Worm (Caenorhabditis elegans) whole organism, L4 larva: ENCODE measurements around the gene elli-1.

Experiments
- F26F4.8 ChIP-seq: fragments of 200-800 bp; sonication (Bioruptor generic); conservative IDR thresholded peaks from 2 replicates; pipeline ENCODE4 v1.3.6; 2022; ENCODE audit warnings: missing genetic modification characterization, missing compliant biosample characterization
- Y75B8A.6 ChIP-seq: fragments of 200-800 bp; sonication (Bioruptor generic); IDR thresholded peaks from 2 replicates; pipeline ENCODE4 v1.3.6; 2022; ENCODE audit warnings: missing genetic modification reagents, missing genetic modification characterization, missing compliant biosample characterization
- ZK546.5 ChIP-seq, 2 experiments: sonication (generic microtip); optimal IDR thresholded peaks; 2 replicates each; lab custom pipeline; 2017; ENCODE audit warnings: missing biosample characterization in 2 of 2, missing genetic modification characterization in 2 of 2
- aha-1 ChIP-seq: fragments of 150-350 bp; peaks from one replicate; lab custom pipeline; 2014; ENCODE audit warnings: missing biosample characterization, missing genetic modification characterization
- ceh-20 ChIP-seq: fragments of 200-800 bp; sonication (Bioruptor generic); IDR thresholded peaks from 2 replicates; pipeline ENCODE4 v1.3.6; 2022; ENCODE audit warnings: missing genetic modification reagents, missing genetic modification characterization, missing compliant biosample characterization
- ceh-32 ChIP-seq: sonication (generic microtip); optimal IDR thresholded peaks from 2 replicates; lab custom pipeline; 2016; ENCODE audit warnings: mild to moderate bottlenecking, missing genetic modification characterization, missing compliant biosample characterization; ENCODE audit not compliant: poor library complexity
- daf-16 ChIP-seq, 3 experiments: sonication (generic microtip); optimal IDR thresholded peaks; 2 replicates each; lab custom pipeline; 2016 to 2017; ENCODE audit warnings: missing genetic modification characterization in 3 of 3, missing genetic modification reagents in 3 of 3, mild to moderate bottlenecking in 2 of 3, missing compliant biosample characterization in 2 of 3, missing biosample characterization in 1 of 3, moderate library complexity in 1 of 3
- dmd-6 ChIP-seq: fragments of 200-800 bp; sonication (Bioruptor generic); IDR thresholded peaks from 2 replicates; pipeline ENCODE4 v1.3.6; 2022; ENCODE audit warnings: missing genetic modification reagents, missing genetic modification characterization, missing compliant biosample characterization
- dmd-8 ChIP-seq: fragments of 200-800 bp; sonication (Bioruptor generic); IDR thresholded peaks from 2 replicates; pipeline ENCODE4 v1.3.6; 2022; ENCODE audit warnings: missing genetic modification characterization, missing compliant biosample characterization
- dve-1 ChIP-seq: sonication (generic microtip); optimal IDR thresholded peaks from 2 replicates; lab custom pipeline; 2017; ENCODE audit warnings: antibody characterized with exemption, mild to moderate bottlenecking, missing genetic modification characterization, missing compliant biosample characterization; ENCODE audit not compliant: insufficient read depth
- egl-43 ChIP-seq: fragments of 200-800 bp; sonication (Bioruptor generic); IDR thresholded peaks from 2 replicates; pipeline ENCODE4 v1.3.6; 2022; ENCODE audit warnings: missing genetic modification reagents, missing genetic modification characterization, missing compliant biosample characterization
- fos-1 ChIP-seq: fragments of 150-350 bp; optimal IDR thresholded peaks from 2 replicates; lab custom pipeline; 2014; ENCODE audit warnings: missing biosample characterization, missing genetic modification characterization
- hlh-11 ChIP-seq: fragments of 200-800 bp; sonication (Bioruptor generic); optimal IDR thresholded peaks from 2 replicates; lab custom pipeline; 2018; ENCODE audit warnings: mild to moderate bottlenecking, missing genetic modification characterization, missing compliant biosample characterization
- hlh-30 ChIP-seq: sonication (generic microtip); optimal IDR thresholded peaks from 2 replicates; lab custom pipeline; 2017; ENCODE audit warnings: antibody characterized with exemption, mild to moderate bottlenecking, missing genetic modification characterization, missing compliant biosample characterization; ENCODE audit not compliant: insufficient read depth
- lsy-2 ChIP-seq, 2 experiments: fragments of 150-350 bp in 1 of 2; sonication (generic microtip) in 1 of 2; optimal IDR thresholded peaks; 2 replicates each; lab custom pipeline; 2014 to 2017; ENCODE audit warnings: missing biosample characterization in 2 of 2, missing genetic modification characterization in 2 of 2
- madf-5 ChIP-seq, 2 experiments: fragments of 200-800 bp; sonication (Bioruptor generic); IDR thresholded peaks; 2 replicates each; pipeline ENCODE4 v1.3.6; 2022; ENCODE audit warnings: missing compliant biosample characterization in 2 of 2, missing genetic modification characterization in 2 of 2
- mdl-1 ChIP-seq, 2 experiments: fragments of 150-350 bp in 1 of 2; sonication (generic microtip) in 1 of 2; optimal IDR thresholded peaks; 2 replicates each; lab custom pipeline; 2014 to 2017; ENCODE audit warnings: missing biosample characterization in 2 of 2, missing genetic modification characterization in 2 of 2
- mdt-29 ChIP-seq: fragments of 200-800 bp; sonication (Bioruptor generic); IDR thresholded peaks from 2 replicates; pipeline ENCODE4 v1.3.6; 2022; ENCODE audit warnings: missing genetic modification reagents, missing genetic modification characterization, missing compliant biosample characterization
- mxl-3 ChIP-seq: fragments of 200-800 bp; sonication (Bioruptor generic); optimal IDR thresholded peaks from 2 replicates; lab custom pipeline; 2018; ENCODE audit warnings: mild to moderate bottlenecking, missing genetic modification characterization, missing compliant biosample characterization
- nhr-102 ChIP-seq: sonication (generic microtip); optimal IDR thresholded peaks from 2 replicates; lab custom pipeline; 2016; ENCODE audit warnings: mild to moderate bottlenecking, missing genetic modification characterization, moderate library complexity, missing compliant biosample characterization
- nhr-237 ChIP-seq: sonication (generic microtip); optimal IDR thresholded peaks from 2 replicates; lab custom pipeline; 2017; ENCODE audit warnings: missing biosample characterization, missing genetic modification characterization
- nhr-25 ChIP-seq: sonication (generic microtip); optimal IDR thresholded peaks from 2 replicates; lab custom pipeline; 2017; ENCODE audit warnings: missing genetic modification characterization, mild to moderate bottlenecking, missing compliant biosample characterization, antibody characterized with exemption, moderate library complexity, borderline replicate concordance; ENCODE audit not compliant: insufficient read depth
- nhr-28 ChIP-seq: fragments of 150-350 bp; optimal IDR thresholded peaks from 2 replicates; lab custom pipeline; 2014; ENCODE audit warnings: missing biosample characterization, missing genetic modification characterization
- nhr-48 ChIP-seq: sonication (generic microtip); optimal IDR thresholded peaks from 2 replicates; lab custom pipeline; 2016; ENCODE audit warnings: mild to moderate bottlenecking, missing genetic modification characterization, missing compliant biosample characterization
- pha-4 ChIP-seq, 2 experiments: fragments of 150-350 bp in 1 of 2; fragments of 200-800 bp in 1 of 2; sonication (Bioruptor generic) in 1 of 2; IDR thresholded peaks in 1 of 2; optimal IDR thresholded peaks in 1 of 2; 2 replicates each; pipeline versions ENCODE4 v1.3.6 to Lab custom; 2014 to 2022; ENCODE audit warnings: missing genetic modification characterization in 2 of 2, missing genetic modification reagents in 2 of 2, missing biosample characterization in 1 of 2, missing compliant biosample characterization in 1 of 2
- pqm-1 ChIP-seq: sonication (generic microtip); optimal IDR thresholded peaks from 2 replicates; lab custom pipeline; 2017; ENCODE audit warnings: missing biosample characterization, missing genetic modification characterization
- spr-1 ChIP-seq: sonication (generic microtip); optimal IDR thresholded peaks from 2 replicates; lab custom pipeline; 2016; ENCODE audit warnings: mild to moderate bottlenecking, missing genetic modification characterization, missing compliant biosample characterization
- spr-3 ChIP-seq: fragments of 200-800 bp; sonication (Bioruptor generic); optimal IDR thresholded peaks from 2 replicates; lab custom pipeline; 2018; ENCODE audit warnings: mild to moderate bottlenecking, missing genetic modification characterization, missing compliant biosample characterization
- tra-1 ChIP-seq: fragments of 200-800 bp; sonication (Bioruptor generic); IDR thresholded peaks from 2 replicates; pipeline ENCODE4 v1.3.6; 2022; ENCODE audit warnings: missing genetic modification reagents, missing genetic modification characterization, missing compliant biosample characterization
- unc-62 ChIP-seq, 3 experiments: fragments of 150-350 bp in 1 of 3; sonication (generic microtip); optimal IDR thresholded peaks in 2 of 3; peaks in 1 of 3; 1 replicate in 1 of 3; 2 replicates in 2 of 3; lab custom pipeline; 2014 to 2017; ENCODE audit warnings: missing biosample characterization in 3 of 3, missing genetic modification characterization in 3 of 3, missing genetic modification reagents in 3 of 3, missing genotype in 1 of 3
- zag-1 ChIP-seq: fragments of 150-350 bp; optimal IDR thresholded peaks from 2 replicates; lab custom pipeline; 2014; ENCODE audit warnings: missing biosample characterization, missing genetic modification characterization
- zfp-2 ChIP-seq: sonication (generic microtip); optimal IDR thresholded peaks from 2 replicates; lab custom pipeline; 2016; ENCODE audit warnings: mild to moderate bottlenecking, missing genetic modification characterization, missing compliant biosample characterization
- ztf-7 ChIP-seq: fragments of 150-350 bp; optimal IDR thresholded peaks from 2 replicates; lab custom pipeline; 2014; ENCODE audit warnings: missing biosample characterization, missing genetic modification characterization

The elli-1 gene

DNA sequence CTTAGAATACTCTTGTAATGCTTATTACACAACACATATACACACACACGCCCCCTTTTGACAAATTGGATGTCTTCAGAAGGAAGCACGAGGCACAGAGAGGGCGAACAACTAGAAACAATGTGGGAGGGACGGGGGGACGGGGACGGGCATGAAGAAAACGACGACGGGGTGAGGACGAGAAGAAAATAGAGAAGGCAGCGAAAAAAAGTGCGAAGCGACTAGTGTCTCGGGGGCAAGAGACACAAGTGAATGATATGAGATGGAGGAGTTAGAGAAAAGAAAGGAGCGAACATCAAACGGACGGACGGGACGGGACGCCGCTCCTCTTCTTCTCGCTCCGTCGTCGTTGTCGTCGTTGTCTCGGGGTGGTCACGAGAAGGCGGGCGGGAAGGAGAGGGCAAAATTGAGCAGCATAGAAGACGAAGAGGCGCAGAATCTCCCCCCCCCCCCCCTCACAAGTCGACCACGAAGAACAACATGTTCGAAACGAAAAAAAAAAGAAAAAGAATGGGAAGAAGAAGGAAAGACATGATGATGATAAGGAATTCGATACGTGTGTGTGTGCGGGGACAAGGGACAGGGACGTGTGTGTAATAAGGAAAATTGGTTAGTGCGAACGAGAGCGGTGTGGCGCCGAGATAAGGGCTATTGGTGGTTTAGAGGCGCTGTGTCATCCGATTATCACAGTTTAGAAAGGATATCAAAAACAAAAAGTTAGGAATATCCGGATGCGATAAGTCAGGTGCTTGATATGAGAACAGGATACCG is 40.5 kb upstream of the elli-1 start (continued):
- TF ChIP-seq mdl-1 (tag; optimal IDR thresholded peaks at IDR 0.05; lab: Kevin White, UChicago) (peak; percentile 73 to 97), ZK546.5 (tag; optimal IDR thresholded peaks at IDR 0.05; lab: Kevin White, UChicago) (no peak), spr-1 (tag; lab: Kevin White, UChicago) (peak; percentile 53), egl-43 (GFP tag; lab: Robert Waterston, UW) (peak; percentile 82), dmd-8 (no peak), zfp-2 (no peak), spr-3 (GFP tag; lab: Kevin White, UChicago) (peak; percentile 68), ceh-32 (peak; percentile 15)

DNA sequence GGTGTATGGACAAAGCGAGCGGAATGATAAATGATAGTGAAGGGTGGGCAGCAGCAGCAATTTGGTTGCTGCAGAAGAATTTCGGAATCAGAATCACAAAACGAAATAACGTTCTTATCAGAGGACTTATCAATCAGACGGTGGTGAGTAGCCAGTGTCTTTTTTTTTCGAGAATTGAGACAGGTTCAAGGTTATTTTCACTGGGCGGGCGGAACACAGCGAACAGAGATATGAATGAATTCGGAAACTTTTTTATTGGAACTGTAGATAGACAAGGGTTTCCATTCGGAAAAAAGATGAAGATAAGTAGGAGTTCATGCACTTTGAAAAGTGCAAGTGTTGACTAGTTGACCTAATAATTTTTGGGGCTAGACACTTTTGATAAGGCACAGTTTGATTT is 38.6 kb upstream of the elli-1 start:
- TF ChIP-seq pqm-1 (tag; lab: Kevin White, UChicago) (peak; percentile 80), hlh-11 (tag; lab: Kevin White, UChicago) (peak; percentile 85), dve-1 (tag; lab: Kevin White, UChicago) (peak; percentile 37), dmd-6 (peak; percentile 71), ceh-20 (peak; percentile 27; the same call in 1 of the 2 replicates), zag-1 (no peak), nhr-25 (peak; percentile 94), lsy-2 (tag; optimal IDR thresholded peaks at IDR 0.05; lab: Kevin White, UChicago) (peak in 1 of 2 experiments; percentile 19), zfp-2 (no peak), mdt-29 (no peak), F26F4.8 (GFP tag; lab: Robert Waterston, UW) (no peak), nhr-102 (peak; percentile 3), daf-16 (GFP tag; optimal IDR thresholded peaks at IDR 0.05; lab: Kevin White, UChicago) (no peak), daf-16 (tag; optimal IDR thresholded peaks at IDR 0.05; lab: Kevin White, UChicago) (peak; percentile 26), mdl-1 (tag; optimal IDR thresholded peaks at IDR 0.05; lab: Kevin White, UChicago) (peak in 1 of 2 experiments; percentile 52), ztf-7 (tag; lab: Kevin White, UChicago) (no peak), Y75B8A.6 (GFP tag; lab: Robert Waterston, UW) (no peak), unc-62 (GFP tag; optimal IDR thresholded peaks at IDR 0.05 in 1 of 2; lab: Kevin White, UChicago) (peak in 1 of 2 experiments; percentile 97), unc-62 (tag; optimal IDR thresholded peaks at IDR 0.05; lab: Kevin White, UChicago) (no peak), nhr-28 (tag; lab: Kevin White, UChicago) (peak; percentile 84), madf-5 (GFP tag; IDR thresholded peaks at IDR 0.05; lab: Robert Waterston, UW) (no peak), hlh-30 (tag; lab: Kevin White, UChicago) (peak; percentile 25), mxl-3 (GFP tag; lab: Kevin White, UChicago) (peak; percentile 80), aha-1 (tag; lab: Kevin White, UChicago) (peak; percentile 66), tra-1 (GFP tag; lab: Robert Waterston, UW) (peak; percentile 74; the same call in 1 of the 2 replicates), nhr-48 (tag; lab: Kevin White, UChicago) (no peak)

DNA sequence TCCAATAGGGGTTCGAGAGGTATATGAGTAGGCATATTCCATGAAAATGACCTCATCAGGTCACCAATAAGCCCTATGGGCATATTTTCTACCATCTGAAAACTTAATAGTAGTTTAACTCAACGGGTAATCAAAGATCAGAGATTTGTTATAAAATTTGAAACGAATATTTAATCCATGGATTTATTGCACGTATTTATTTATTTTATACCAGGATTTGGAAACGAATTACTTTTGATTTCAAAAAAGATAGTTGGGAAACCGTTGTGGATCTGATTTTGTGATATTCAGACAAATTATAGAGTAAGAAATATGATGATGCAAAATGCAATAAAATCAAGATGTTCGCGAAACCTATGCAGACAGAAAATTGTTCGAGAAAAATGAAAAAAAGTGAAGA is 38.2 kb upstream of the elli-1 start, which contains the start of gene C33D9.3:
Gene C33D9.3, minus strand, starts transcription at position 101 of the 400 bp plus-strand sequence.
- TF ChIP-seq hlh-11 (tag; lab: Kevin White, UChicago): no peak
- TF ChIP-seq pha-4 (GFP tag; IDR thresholded peaks at IDR 0.05; lab: Robert Waterston, UW): no peak
- TF ChIP-seq pha-4 (tag; optimal IDR thresholded peaks at IDR 0.05; lab: Kevin White, UChicago): no peak
- TF ChIP-seq egl-43 (GFP tag; lab: Robert Waterston, UW): no peak
- TF ChIP-seq spr-1 (tag; lab: Kevin White, UChicago): no peak
- TF ChIP-seq fos-1 (tag; lab: Kevin White, UChicago): no peak
- TF ChIP-seq zag-1: no peak
- peak in 1 of 2 experiments; percentile 15 for TF ChIP-seq unc-62 (GFP tag; optimal IDR thresholded peaks at IDR 0.05 in 1 of 2; lab: Kevin White, UChicago)
- no peak for TF ChIP-seq unc-62 (tag; optimal IDR thresholded peaks at IDR 0.05; lab: Kevin White, UChicago)
- no peak for TF ChIP-seq nhr-237 (tag; lab: Kevin White, UChicago)
